Fruit fly (Drosophila melanogaster) whole organism, embryonic: ENCODE data around the gene msd1.

Experiments
- Aef1 ChIP-seq: fragments of 200-800 bp; sonication (Bioruptor generic); IDR thresholded peaks from 3 replicates; pipeline ENCODE4 v1.3.6; 2022; ENCODE audit warnings: missing biosample characterization, missing genetic modification characterization
- CG10366 ChIP-seq: fragments of 200-800 bp; sonication (Bioruptor generic); IDR thresholded peaks from 2 replicates; pipeline ENCODE4 v1.3.6; 2022; ENCODE audit warnings: missing biosample characterization, missing genetic modification characterization
- CG10654 ChIP-seq: fragments of 200-800 bp; sonication (Bioruptor generic); optimal IDR thresholded peaks from 2 replicates; lab custom pipeline; 2016; ENCODE audit warnings: missing biosample characterization, missing genetic modification characterization
- CG11093 ChIP-seq: fragments of 200-800 bp; sonication (Bioruptor generic); IDR thresholded peaks from 3 replicates; pipeline ENCODE4 v1.3.6; 2022; ENCODE audit warnings: missing biosample characterization, missing genetic modification characterization
- CG11398 ChIP-seq: fragments of 200-800 bp; sonication (Bioruptor generic); optimal IDR thresholded peaks from 2 replicates; lab custom pipeline; 2016; ENCODE audit warnings: missing biosample characterization, missing genetic modification characterization
- CG11456 ChIP-seq: fragments of 200-800 bp; sonication (Bioruptor generic); IDR thresholded peaks from 3 replicates; pipeline ENCODE4 v1.3.6; 2022; ENCODE audit warnings: missing biosample characterization, missing genetic modification characterization
- CG11560 ChIP-seq: fragments of 200-800 bp; sonication (Bioruptor generic); IDR thresholded peaks from 3 replicates; pipeline ENCODE4 v1.3.6; 2022; ENCODE audit warnings: missing biosample characterization, missing genetic modification characterization
- CG11723 ChIP-seq: fragments of 200-800 bp; sonication (Bioruptor generic); optimal IDR thresholded peaks from 2 replicates; lab custom pipeline; 2017; ENCODE audit warnings: missing biosample characterization, mild to moderate bottlenecking, missing genetic modification characterization
- CG13123 ChIP-seq: fragments of 200-800 bp; sonication (Bioruptor generic); optimal IDR thresholded peaks from 2 replicates; lab custom pipeline; 2016; ENCODE audit warnings: missing biosample characterization, missing genetic modification characterization
- CG13296 ChIP-seq: fragments of 200-800 bp; sonication (Bioruptor generic); optimal IDR thresholded peaks from 3 replicates; lab custom pipeline; 2018; ENCODE audit warnings: missing biosample characterization, mild to moderate bottlenecking, missing genetic modification characterization
- CG14014 ChIP-seq: fragments of 200-800 bp; sonication (Bioruptor generic); IDR thresholded peaks from 2 replicates; pipeline ENCODE4 v1.3.6; 2022; ENCODE audit warnings: missing biosample characterization, missing genetic modification characterization
- CG15073 ChIP-seq: fragments of 200-800 bp; sonication (Bioruptor generic); optimal IDR thresholded peaks from 2 replicates; lab custom pipeline; 2016; ENCODE audit warnings: missing biosample characterization, missing genetic modification characterization
- CG15479 ChIP-seq: fragments of 200-800 bp; sonication (Bioruptor generic); optimal IDR thresholded peaks from 3 replicates; lab custom pipeline; 2019; ENCODE audit warnings: missing biosample characterization, mild to moderate bottlenecking, missing genetic modification characterization, moderate library complexity
- CG17385 ChIP-seq: fragments of 200-800 bp; sonication (Bioruptor generic); optimal IDR thresholded peaks from 3 replicates; lab custom pipeline; 2018; ENCODE audit warnings: missing biosample characterization, mild to moderate bottlenecking, missing genetic modification characterization
- CG17912 ChIP-seq: fragments of 200-800 bp; sonication (Bioruptor generic); optimal IDR thresholded peaks from 2 replicates; lab custom pipeline; 2018; ENCODE audit warnings: missing biosample characterization, mild to moderate bottlenecking, missing genetic modification characterization
- CG18764 ChIP-seq: fragments of 200-800 bp; sonication (Bioruptor generic); optimal IDR thresholded peaks from 3 replicates; lab custom pipeline; 2016; ENCODE audit warnings: missing biosample characterization, missing genetic modification characterization
- CG2678 ChIP-seq: fragments of 200-800 bp; sonication (Bioruptor generic); optimal IDR thresholded peaks from 3 replicates; lab custom pipeline; 2019; ENCODE audit warnings: missing biosample characterization, mild to moderate bottlenecking, missing genetic modification characterization, moderate library complexity
- CG30020 ChIP-seq: fragments of 200-800 bp; optimal IDR thresholded peaks from 2 replicates; lab custom pipeline; 2019; ENCODE audit warnings: missing biosample characterization, mild to moderate bottlenecking, missing genetic modification characterization, moderate library complexity
- CG4282 ChIP-seq: fragments of 200-800 bp; sonication (Bioruptor generic); optimal IDR thresholded peaks from 2 replicates; lab custom pipeline; 2016; ENCODE audit warnings: missing biosample characterization, missing genetic modification characterization
- CG5180 ChIP-seq: fragments of 200-800 bp; sonication (Bioruptor generic); optimal IDR thresholded peaks from 3 replicates; lab custom pipeline; 2017; ENCODE audit warnings: missing biosample characterization, missing genetic modification characterization, mild to moderate bottlenecking, moderate library complexity, missing genetic modification reagents
- CG7271 ChIP-seq: fragments of 200-800 bp; sonication (Bioruptor generic); optimal IDR thresholded peaks from 2 replicates; lab custom pipeline; 2018; ENCODE audit warnings: missing biosample characterization, mild to moderate bottlenecking, missing genetic modification characterization, moderate library complexity
- CG8089 ChIP-seq: fragments of 200-800 bp; sonication (Bioruptor generic); optimal IDR thresholded peaks from 3 replicates; lab custom pipeline; 2016; ENCODE audit warnings: missing biosample characterization, missing genetic modification characterization
- CG8944 ChIP-seq: fragments of 200-800 bp; sonication (Bioruptor generic); optimal IDR thresholded peaks from 3 replicates; lab custom pipeline; 2016; ENCODE audit warnings: missing biosample characterization, missing genetic modification characterization
- Dek ChIP-seq: fragments of 200-800 bp; sonication (Bioruptor generic); optimal IDR thresholded peaks from 3 replicates; lab custom pipeline; 2019; ENCODE audit warnings: missing biosample characterization, mild to moderate bottlenecking, missing genetic modification characterization, moderate library complexity
- Gsc ChIP-seq: fragments of 200-800 bp; sonication (Bioruptor generic); IDR thresholded peaks from 2 replicates; pipeline ENCODE4 v1.3.6; 2022; ENCODE audit warnings: missing biosample characterization, missing genetic modification characterization
- H2.0 ChIP-seq: fragments of 200-800 bp; sonication (Bioruptor generic); IDR thresholded peaks from 2 replicates; pipeline ENCODE4 v1.3.6; 2022; ENCODE audit warnings: missing biosample characterization, missing genetic modification characterization
- HLH54F ChIP-seq: fragments of 200-800 bp; sonication (Bioruptor generic); optimal IDR thresholded peaks from 3 replicates; lab custom pipeline; 2016; ENCODE audit warnings: missing biosample characterization, missing genetic modification characterization
- Pdp1 ChIP-seq, 2 experiments: fragments of 200-800 bp; sonication (Bioruptor generic); optimal IDR thresholded peaks; 3 replicates each; lab custom pipeline; 2016; ENCODE audit warnings: missing biosample characterization in 2 of 2, missing genetic modification characterization in 2 of 2, mild to moderate bottlenecking in 1 of 2, moderate library complexity in 1 of 2
- Ravus ChIP-seq: fragments of 200-800 bp; sonication (Bioruptor generic); IDR thresholded peaks from 2 replicates; pipeline ENCODE4 v1.3.6; 2022; ENCODE audit warnings: missing biosample characterization, missing genetic modification characterization
- Scr ChIP-seq: fragments of 200-800 bp; sonication (Bioruptor generic); IDR thresholded peaks from 2 replicates; pipeline ENCODE4 v1.3.6; 2022; ENCODE audit warnings: missing biosample characterization, missing genetic modification characterization; ENCODE audit not compliant: partially characterized antibody
- Side ChIP-seq: fragments of 200-800 bp; sonication (Bioruptor generic); optimal IDR thresholded peaks from 2 replicates; lab custom pipeline; 2016; ENCODE audit warnings: missing biosample characterization, missing genetic modification characterization
- Sox100B ChIP-seq: fragments of 200-800 bp; sonication (Bioruptor generic); optimal IDR thresholded peaks from 3 replicates; lab custom pipeline; 2018; ENCODE audit warnings: missing biosample characterization, mild to moderate bottlenecking, missing genetic modification characterization
- Trl ChIP-seq, 3 experiments: fragments of >200 bp in 2 of 3; fragments of 200-800 bp in 1 of 3; sonication (Bioruptor generic) in 1 of 3; optimal IDR thresholded peaks; 2 replicates in 1 of 3; 3 replicates in 2 of 3; lab custom pipeline; 2016 to 2017; ENCODE audit warnings: missing biosample characterization in 1 of 3, missing genetic modification characterization in 1 of 3
- abd-A ChIP-seq: fragments of 200-800 bp; sonication (Bioruptor generic); optimal IDR thresholded peaks from 3 replicates; lab custom pipeline; 2019; ENCODE audit warnings: missing biosample characterization, mild to moderate bottlenecking, missing genetic modification characterization, moderate library complexity
- chif ChIP-seq, 2 experiments: fragments of 200-800 bp; sonication (Bioruptor generic); optimal IDR thresholded peaks; 3 replicates each; lab custom pipeline; 2016; ENCODE audit warnings: missing biosample characterization in 2 of 2, missing genetic modification characterization in 2 of 2
- corto ChIP-seq: fragments of 200-800 bp; sonication (Bioruptor generic); optimal IDR thresholded peaks from 2 replicates; lab custom pipeline; 2016; ENCODE audit warnings: missing biosample characterization, mild to moderate bottlenecking, missing genetic modification characterization, moderate library complexity
- da ChIP-seq: fragments of 200-800 bp; sonication (Bioruptor generic); optimal IDR thresholded peaks from 2 replicates; lab custom pipeline; 2016; ENCODE audit warnings: missing biosample characterization, missing genetic modification characterization
- insv ChIP-seq, 2 experiments: fragments of 200-800 bp; sonication (Bioruptor generic); optimal IDR thresholded peaks; 3 replicates each; lab custom pipeline; 2016 to 2018; ENCODE audit warnings: missing biosample characterization in 2 of 2, missing genetic modification characterization in 2 of 2
- lilli ChIP-seq: fragments of 200-800 bp; sonication (Bioruptor generic); optimal IDR thresholded peaks from 3 replicates; lab custom pipeline; 2016; ENCODE audit warnings: missing biosample characterization, missing genetic modification characterization
- nom ChIP-seq: fragments of 200-800 bp; sonication (Bioruptor generic); optimal IDR thresholded peaks from 2 replicates; lab custom pipeline; 2017; ENCODE audit warnings: missing biosample characterization, missing genetic modification characterization, mild to moderate bottlenecking, moderate library complexity, missing genetic modification reagents
- org-1 ChIP-seq: fragments of 200-800 bp; sonication (Bioruptor generic); optimal IDR thresholded peaks from 2 replicates; lab custom pipeline; 2017; ENCODE audit warnings: missing biosample characterization, missing genetic modification characterization
- p53 ChIP-seq: fragments of 200-800 bp; sonication (Bioruptor generic); optimal IDR thresholded peaks from 2 replicates; lab custom pipeline; 2016; ENCODE audit warnings: missing biosample characterization, missing genetic modification characterization
- pb ChIP-seq: fragments of 200-800 bp; sonication (Bioruptor generic); optimal IDR thresholded peaks from 3 replicates; lab custom pipeline; 2016; ENCODE audit warnings: missing biosample characterization, missing genetic modification characterization
- prd ChIP-seq, 3 experiments: fragments of >200 bp in 2 of 3; fragments of 200-800 bp in 1 of 3; sonication (Bioruptor generic) in 1 of 3; optimal IDR thresholded peaks in 2 of 3; IDR thresholded peaks in 1 of 3; 2 replicates in 2 of 3; 3 replicates in 1 of 3; pipeline versions ENCODE4 v1.3.6 to Lab custom; 2017 to 2022; ENCODE audit warnings: missing biosample characterization in 1 of 3, missing genetic modification characterization in 1 of 3
- pros ChIP-seq: fragments of 200-800 bp; sonication (Bioruptor generic); optimal IDR thresholded peaks from 3 replicates; lab custom pipeline; 2019; ENCODE audit warnings: missing biosample characterization, mild to moderate bottlenecking, missing genetic modification characterization, moderate library complexity
- seq ChIP-seq: fragments of 200-800 bp; sonication (Bioruptor generic); IDR thresholded peaks from 2 replicates; pipeline ENCODE4 v1.3.6; 2022; ENCODE audit warnings: missing biosample characterization, missing genetic modification characterization
- sisA ChIP-seq: fragments of 200-800 bp; sonication (Bioruptor generic); IDR thresholded peaks from 2 replicates; pipeline ENCODE4 v1.3.6; 2022; ENCODE audit warnings: missing biosample characterization, missing genetic modification characterization
- sug ChIP-seq: fragments of 200-800 bp; optimal IDR thresholded peaks from 2 replicates; lab custom pipeline; 2019; ENCODE audit warnings: missing biosample characterization, mild to moderate bottlenecking, missing genetic modification characterization, moderate library complexity
- vnd ChIP-seq: fragments of 200-800 bp; sonication (Bioruptor generic); IDR thresholded peaks from 3 replicates; pipeline ENCODE4 v1.3.6; 2022; ENCODE audit warnings: missing biosample characterization, missing genetic modification characterization; ENCODE audit not compliant: partially characterized antibody
- wor ChIP-seq: fragments of 200-800 bp; sonication (Bioruptor generic); IDR thresholded peaks from 2 replicates; pipeline ENCODE4 v1.3.6; 2022; ENCODE audit warnings: missing biosample characterization, missing genetic modification characterization

msd1 gene

DNA sequence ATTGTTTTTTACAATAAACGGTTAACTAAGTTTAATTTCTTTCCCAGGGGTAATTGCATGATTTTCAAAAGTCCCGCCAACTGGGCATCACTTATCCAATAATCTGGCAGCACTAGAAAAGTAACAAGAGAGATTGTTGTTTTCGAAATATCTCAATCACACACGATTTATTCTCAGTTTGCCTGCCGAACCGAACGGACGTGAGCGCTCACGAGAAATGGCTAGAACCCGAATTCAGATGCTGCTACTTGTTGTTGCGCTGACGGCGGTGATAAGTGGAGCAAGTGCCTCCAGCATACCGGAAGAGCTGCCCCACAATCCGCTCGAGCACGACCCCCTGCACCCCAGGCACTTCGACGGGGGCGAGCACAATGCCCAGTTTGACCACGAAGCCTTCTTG is 33.0 kb upstream of the msd1 start, which contains the start of gene scf (continued):
- TF ChIP-seq Aef1 (0 out of 3 replicates have a peak, but pooled peaks have one; percentile 24), lilli (GFP tag; lab: Kevin White, UChicago) (no peak), pb (GFP tag; lab: Kevin White, UChicago) (peak; percentile 41), CG13123 (no peak), H2.0 (no peak), org-1 (GFP tag; lab: Kevin White, UChicago) (no peak), sug (tag; lab: Kevin White, UChicago) (peak; percentile 40), CG4282 (peak; percentile 28), Sox100B (no peak), CG14014 (GFP tag; lab: Robert Waterston, UW) (0 out of 2 replicates have a peak, but pooled peaks have one; percentile 34), CG17385 (GFP tag; lab: Kevin White, UChicago) (no peak), da (no peak), CG8944 (no peak), Trl (optimal IDR thresholded peaks at IDR 0.05; lab: Kevin White, UChicago) (peak in 1 of 2 experiments; percentile 34), Trl (GFP tag; optimal IDR thresholded peaks at IDR 0.05; lab: Kevin White, UChicago) (peak; percentile 9), Dek (tag; lab: Kevin White, UChicago) (no peak), vnd (peak; percentile 44; the same call in 1 of the 3 replicates), CG10366 (GFP tag; lab: Robert Waterston, UW) (no peak), chif (GFP tag; optimal IDR thresholded peaks at IDR 0.05; lab: Kevin White, UChicago) (no peak), Gsc (GFP tag; lab: Robert Waterston, UW) (no peak), corto (GFP tag; lab: Kevin White, UChicago) (no peak), CG17912 (GFP tag; lab: Kevin White, UChicago) (no peak), HLH54F (no peak), CG15479 (GFP tag; lab: Kevin White, UChicago) (no peak), prd (optimal IDR thresholded peaks at IDR 0.05; lab: Kevin White, UChicago) (no peak), prd (GFP tag; IDR thresholded peaks at IDR 0.05; lab: Robert Waterston, UW) (0 out of 3 replicates have a peak, but pooled peaks have one; percentile 32), CG11093 (GFP tag; lab: Robert Waterston, UW) (no peak), CG10654 (no peak), pros (GFP tag; lab: Kevin White, UChicago) (no peak), CG18764 (no peak), nom (GFP tag; lab: Kevin White, UChicago) (peak; percentile 38), CG8089 (GFP tag; lab: Kevin White, UChicago) (no peak), abd-A (tag; lab: Kevin White, UChicago) (no peak), CG11398 (no peak), CG15073 (GFP tag; lab: Kevin White, UChicago) (no peak), CG30020 (tag; lab: Kevin White, UChicago) (no peak), Scr (GFP tag; lab: Robert Waterston, UW) (peak; percentile 37; the same call in 1 of the 2 replicates), CG11456 (GFP tag; lab: Robert Waterston, UW) (peak; percentile 49; the same call in 1 of the 3 replicates), CG2678 (tag; lab: Kevin White, UChicago) (no peak), insv (GFP tag; optimal IDR thresholded peaks at IDR 0.05; lab: Kevin White, UChicago) (peak in 1 of 2 experiments; percentile 20), CG7271 (no peak), p53 (GFP tag; lab: Kevin White, UChicago) (peak; percentile 2), CG13296 (GFP tag; lab: Kevin White, UChicago) (no peak), wor (GFP tag; lab: Robert Waterston, UW) (no peak), CG11723 (GFP tag; lab: Kevin White, UChicago) (no peak), sisA (GFP tag; lab: Robert Waterston, UW) (no peak), seq (GFP tag; lab: Robert Waterston, UW) (no peak), CG11560 (tag; lab: Robert Waterston, UW) (no peak), Ravus (GFP tag; lab: Robert Waterston, UW) (no peak), Pdp1 (GFP tag; optimal IDR thresholded peaks at IDR 0.05; lab: Kevin White, UChicago) (no peak), Side (GFP tag; lab: Kevin White, UChicago) (no peak), CG5180 (no peak)
